Worm (Caenorhabditis elegans): Measurements from ENCODE around the gene col-149.

DNA sequence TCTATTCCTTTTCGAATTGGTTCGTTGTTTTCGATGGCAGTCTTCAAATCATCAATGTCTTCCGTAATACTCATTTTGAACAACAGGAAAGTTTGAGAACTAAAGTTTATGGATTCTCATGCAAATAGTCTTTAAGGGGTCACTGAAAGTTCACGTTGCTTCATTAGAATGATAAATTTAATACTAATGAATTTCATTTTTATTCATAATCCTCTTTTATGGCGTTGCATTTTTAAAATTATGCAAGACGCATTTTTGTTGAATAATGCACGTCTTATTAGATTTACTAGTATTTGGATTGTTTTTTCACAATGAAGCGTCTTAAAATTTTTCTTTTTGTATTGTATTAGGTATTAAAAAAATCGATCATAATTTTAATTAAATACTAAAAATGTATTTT, 49.6 kb downstream of the col-149 start, which contains the start of gene C12D8.9:
- no peak for TF ChIP-seq ceh-13 (GFP tag; optimal IDR thresholded peaks at IDR 0.05)
- TF ChIP-seq tra-4 (tag; optimal IDR thresholded peaks at IDR 0.05): no peak
